Fruit fly (Drosophila melanogaster): Measurements from ENCODE around the gene CG1265.

- TF ChIP-seq h (GFP tag; optimal IDR thresholded peaks at IDR 0.05) (no peak), CrebA (GFP tag; optimal IDR thresholded peaks at IDR 0.05; ENCODE audit: borderline replicate concordance) (no peak), OdsH (GFP tag; optimal IDR thresholded peaks at IDR 0.05) (no peak), Hr78 (GFP tag; optimal IDR thresholded peaks at IDR 0.05) (no peak), pan (optimal IDR thresholded peaks at IDR 0.05) (no peak), Rel (GFP tag; optimal IDR thresholded peaks at IDR 0.05) (no peak), Rel (tag; optimal IDR thresholded peaks at IDR 0.05) (no peak)
Observed at dm6 chr3L:4272167-4272773, 17.7 kb downstream of the CG1265 start.

Measured in whole organism, wandering third instar larva.